Worm (Caenorhabditis elegans): ENCODE results near the gene lmtr-2.

lmtr-2 gene

DNA sequence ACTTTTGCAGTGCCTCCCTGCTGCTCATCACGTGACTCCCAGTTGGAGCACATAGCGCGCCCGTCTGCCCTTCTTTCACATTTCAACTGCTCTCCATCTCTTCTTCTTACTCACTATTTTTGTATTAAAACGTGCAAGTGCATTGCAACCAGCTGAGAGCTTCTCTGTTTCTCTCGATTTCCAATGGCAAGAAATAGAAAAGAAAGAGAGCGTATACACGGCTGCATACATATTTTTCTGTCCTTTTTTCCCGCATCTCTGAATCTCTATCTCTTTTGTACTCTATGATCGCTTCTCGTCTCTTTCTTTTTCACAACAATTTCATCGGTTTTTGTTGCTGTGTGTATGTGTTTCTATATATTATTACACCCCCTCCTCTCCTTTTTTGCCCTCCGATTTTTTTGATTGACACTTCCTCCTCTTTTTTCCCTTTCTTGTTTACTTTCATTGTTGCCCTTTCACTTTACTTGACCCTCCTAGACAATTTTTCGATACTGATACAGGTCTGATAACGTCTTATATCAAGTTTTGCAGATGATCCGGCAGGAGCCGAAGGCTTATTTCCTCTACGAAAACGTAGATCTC is 9.9 kb downstream of the lmtr-2 start, which contains the start of gene Y97E10AR.1 (continued):
- peak; percentile 94 for TF ChIP-seq Y55F3AM.14 (GFP tag; optimal IDR thresholded peaks at IDR 0.05)
- TF ChIP-seq ztf-1 (GFP tag; conservative IDR thresholded peaks at IDR 0.05), result no peak
- TF ChIP-seq lin-39 (tag; optimal IDR thresholded peaks at IDR 0.05), result no peak
- no peak for TF ChIP-seq peb-1 (tag; optimal IDR thresholded peaks at IDR 0.05)
- TF ChIP-seq elt-3 (tag; optimal IDR thresholded peaks at IDR 0.05), result no peak
- peak; percentile 98 for TF ChIP-seq C34F6.9 (tag; optimal IDR thresholded peaks at IDR 0.05)
- peak; percentile 29 for TF ChIP-seq sma-3 (GFP tag; optimal IDR thresholded peaks at IDR 0.05)
- TF ChIP-seq ztf-4 (tag; optimal IDR thresholded peaks at IDR 0.05), result peak; percentile 60
- TF ChIP-seq unc-55 (GFP tag; optimal IDR thresholded peaks at IDR 0.05), result peak; percentile 96
- peak; percentile 83 for TF ChIP-seq crh-2 (tag; optimal IDR thresholded peaks at IDR 0.05)
- TF ChIP-seq nhr-25 (tag; optimal IDR thresholded peaks at IDR 0.05), result no peak
- TF ChIP-seq elt-1 (tag; optimal IDR thresholded peaks at IDR 0.05), result no peak
- no peak for TF ChIP-seq nhr-11 (tag; optimal IDR thresholded peaks at IDR 0.05)
- peak; percentile 15 for TF ChIP-seq skn-1 (tag; optimal IDR thresholded peaks at IDR 0.05)
- TF ChIP-seq nhr-129 (tag; optimal IDR thresholded peaks at IDR 0.05), result peak; percentile 89
- TF ChIP-seq mbf-1 (tag; optimal IDR thresholded peaks at IDR 0.05), result no peak
- no peak for TF ChIP-seq ama-1 (optimal IDR thresholded peaks at IDR 0.05)
- TF ChIP-seq dmd-4 (tag; optimal IDR thresholded peaks at IDR 0.05), result no peak
- peak; percentile 79 for TF ChIP-seq zag-1 (tag; optimal IDR thresholded peaks at IDR 0.05)
- TF ChIP-seq lin-13 (GFP tag; optimal IDR thresholded peaks at IDR 0.05), result peak; percentile 46
- TF ChIP-seq sma-9 (GFP tag; optimal IDR thresholded peaks at IDR 0.05), result peak; percentile 93
- TF ChIP-seq sma-9 (tag; optimal IDR thresholded peaks at IDR 0.05), result no peak
- TF ChIP-seq nhr-12 (tag; optimal IDR thresholded peaks at IDR 0.05), result no peak

ce11 chrV:7995878-7996277 is 15.0 kb downstream of the lmtr-2 start, which contains the start of gene Y97E10AR.2:
Y97E10AR.2 (plus strand) TSS chrV:7996178.
- TF ChIP-seq unc-55 (GFP tag; optimal IDR thresholded peaks at IDR 0.05) (no peak), nhr-21 (tag; optimal IDR thresholded peaks at IDR 0.05) (no peak), ztf-4 (tag; optimal IDR thresholded peaks at IDR 0.05) (no peak), ztf-11 (tag; optimal IDR thresholded peaks at IDR 0.05) (no peak), mdl-1 (tag; optimal IDR thresholded peaks at IDR 0.05) (no peak), fos-1 (tag; optimal IDR thresholded peaks at IDR 0.05) (no peak), aly-2 (tag; optimal IDR thresholded peaks at IDR 0.05) (no peak), Y55F3AM.14 (GFP tag; optimal IDR thresholded peaks at IDR 0.05) (no peak), ama-1 (optimal IDR thresholded peaks at IDR 0.05) (no peak), nhr-6 (tag; optimal IDR thresholded peaks at IDR 0.05) (no peak), ceh-16 (tag; optimal IDR thresholded peaks at IDR 0.05) (no peak), lin-39 (tag; optimal IDR thresholded peaks at IDR 0.05) (no peak), elt-3 (tag; optimal IDR thresholded peaks at IDR 0.05) (no peak), crh-2 (tag; optimal IDR thresholded peaks at IDR 0.05) (no peak), alr-1 (tag; optimal IDR thresholded peaks at IDR 0.05) (no peak), unc-62 (GFP tag; optimal IDR thresholded peaks at IDR 0.05) (no peak)

DNA sequence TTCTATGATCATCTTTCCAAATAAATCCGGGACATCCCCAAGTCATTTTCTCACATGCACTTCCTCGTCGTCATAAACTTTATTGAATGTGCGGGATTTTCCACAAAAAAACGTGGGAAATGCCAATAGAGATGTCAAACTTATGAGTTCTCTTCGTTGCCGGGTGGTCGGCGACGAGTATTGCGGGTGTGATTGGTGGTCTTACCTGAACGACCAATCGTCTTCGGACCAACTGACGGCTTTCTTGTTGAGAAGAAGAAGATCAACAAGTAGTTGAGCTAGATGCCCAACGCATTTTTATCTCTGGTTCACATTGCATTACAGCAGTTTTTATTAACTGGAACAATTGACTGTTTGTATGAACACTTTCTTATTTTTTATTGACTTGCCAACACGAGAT is 15.7 kb downstream of the lmtr-2 start:
- TF ChIP-seq mab-5 (tag; optimal IDR thresholded peaks at IDR 0.05) (no peak), nhr-12 (tag; optimal IDR thresholded peaks at IDR 0.05) (no peak), nhr-23 (tag; optimal IDR thresholded peaks at IDR 0.05) (no peak), lin-11 (tag; optimal IDR thresholded peaks at IDR 0.05) (no peak), nhr-10 (tag; optimal IDR thresholded peaks at IDR 0.05) (no peak), sem-4 (tag; optimal IDR thresholded peaks at IDR 0.05) (no peak)

ce11 chrV:7994570-7994969 is 16.3 kb downstream of the lmtr-2 start, which contains the start of gene ceh-76:
ceh-76 (minus strand) TSS chrV:7994670.
- no peak for TF ChIP-seq zag-1 (tag; optimal IDR thresholded peaks at IDR 0.05)
- TF ChIP-seq nhr-6 (tag; optimal IDR thresholded peaks at IDR 0.05), result no peak
- no peak for TF ChIP-seq nhr-11 (tag; optimal IDR thresholded peaks at IDR 0.05)
- no peak for TF ChIP-seq nhr-129 (tag; optimal IDR thresholded peaks at IDR 0.05)
- no peak for TF ChIP-seq mbf-1 (tag; optimal IDR thresholded peaks at IDR 0.05)
- TF ChIP-seq egl-27 (tag; optimal IDR thresholded peaks at IDR 0.05), result no peak
- TF ChIP-seq lsy-2 (tag; optimal IDR thresholded peaks at IDR 0.05), result no peak
- TF ChIP-seq skn-1 (tag; optimal IDR thresholded peaks at IDR 0.05), result no peak
- TF ChIP-seq F13H6.1 (tag; optimal IDR thresholded peaks at IDR 0.05), result no peak
- TF ChIP-seq ZK546.5 (tag; optimal IDR thresholded peaks at IDR 0.05), result no peak
- TF ChIP-seq gmeb-1 (tag; optimal IDR thresholded peaks at IDR 0.05), result no peak
- no peak for TF ChIP-seq ceh-82 (tag; optimal IDR thresholded peaks at IDR 0.05)
- no peak for TF ChIP-seq C34F6.9 (tag; optimal IDR thresholded peaks at IDR 0.05)
- no peak for TF ChIP-seq nhr-23 (tag; optimal IDR thresholded peaks at IDR 0.05)
- no peak for TF ChIP-seq sem-4 (tag; optimal IDR thresholded peaks at IDR 0.05)

All from whole organism, L2 larva.